Worm (Caenorhabditis elegans): ENCODE measurements around the gene F43G6.8.

DNA sequence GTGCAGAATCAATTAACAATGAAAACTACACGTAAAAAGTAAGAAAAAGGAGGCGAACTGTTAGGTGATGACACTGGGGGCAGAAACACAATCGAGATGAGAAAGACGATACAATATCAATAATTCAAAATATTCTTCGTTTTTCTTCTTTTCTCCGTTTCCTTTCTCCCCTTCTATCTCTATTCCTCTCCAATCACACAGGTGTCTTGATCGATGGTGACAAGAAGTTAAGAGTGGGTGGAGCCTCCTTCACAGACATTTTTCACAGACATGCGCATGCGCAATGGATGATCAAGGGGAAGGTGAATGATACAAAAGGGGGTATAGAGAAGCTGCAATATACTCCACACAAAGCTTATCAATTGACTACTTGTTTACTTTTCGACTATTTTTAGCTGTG, 40.9 kb upstream of the F43G6.8 start:
- TF ChIP-seq sea-1 (GFP tag; conservative IDR thresholded peaks at IDR 0.05): no peak
- no peak for TF ChIP-seq tbx-11 (GFP tag; IDR thresholded peaks at IDR 0.05)
- no peak for TF ChIP-seq B0310.2 (tag; optimal IDR thresholded peaks at IDR 0.05)
- no peak for TF ChIP-seq tra-4 (tag; optimal IDR thresholded peaks at IDR 0.05)
- TF ChIP-seq ama-1 (optimal IDR thresholded peaks at IDR 0.05): no peak
- no peak for TF ChIP-seq scrt-1 (GFP tag; IDR thresholded peaks at IDR 0.05)
- TF ChIP-seq tbx-37 (GFP tag; conservative IDR thresholded peaks at IDR 0.05): no peak
- TF ChIP-seq ets-7 (tag; optimal IDR thresholded peaks at IDR 0.05): no peak

Measured in whole organism, early embryonic.